Worm (Caenorhabditis elegans) whole organism, L1 larva: ENCODE results near the gene sut-1.

ENCODE experiments used
- C34B4.2 ChIP-seq: sonication (generic microtip); optimal IDR thresholded peaks from 2 replicates; lab custom pipeline; 2017; ENCODE audit warnings: mild to moderate bottlenecking, missing genetic modification characterization, missing compliant biosample characterization
- blmp-1 ChIP-seq: fragments of 150-350 bp; optimal IDR thresholded peaks from 2 replicates; lab custom pipeline; 2014; ENCODE audit warnings: missing biosample characterization, missing genetic modification characterization
- ceh-8 ChIP-seq: fragments of 200-800 bp; sonication (Bioruptor generic); optimal IDR thresholded peaks from 2 replicates; lab custom pipeline; 2018; ENCODE audit warnings: mild to moderate bottlenecking, missing genetic modification characterization, moderate library complexity, missing compliant biosample characterization
- ceh-82 ChIP-seq, 3 experiments: fragments of 150-350 bp in 1 of 3; sonication (generic microtip) in 2 of 3; optimal IDR thresholded peaks; 2 replicates each; lab custom pipeline; 2014 to 2017; ENCODE audit warnings: missing biosample characterization in 3 of 3, missing genetic modification characterization in 3 of 3
- efl-1 ChIP-seq, 4 experiments: fragments of 150-350 bp; optimal IDR thresholded peaks in 3 of 4; peaks in 1 of 4; 1 replicate in 1 of 4; 2 replicates in 3 of 4; lab custom pipeline; 2014; ENCODE audit warnings: missing biosample characterization in 2 of 4, missing genetic modification characterization in 2 of 4, missing genetic modification reagents in 2 of 4
- egl-27 ChIP-seq, 2 experiments: fragments of 150-350 bp in 1 of 2; sonication (generic microtip); optimal IDR thresholded peaks; 3 replicates each; lab custom pipeline; 2017 to 2018; ENCODE audit warnings: missing biosample characterization in 2 of 2, missing genetic modification characterization in 2 of 2, missing genetic modification reagents in 2 of 2
- elt-2 ChIP-seq: sonication (generic microtip); optimal IDR thresholded peaks from 2 replicates; lab custom pipeline; 2016; ENCODE audit warnings: missing genetic modification characterization, mild to moderate bottlenecking, inconsistent platforms, missing compliant biosample characterization, missing genetic modification reagents
- elt-3 ChIP-seq, 6 experiments: fragments of 150-350 bp in 1 of 6; sonication (generic microtip); optimal IDR thresholded peaks; 2 replicates each; lab custom pipeline; 2017 to 2018; ENCODE audit warnings: missing biosample characterization in 6 of 6, missing genetic modification characterization in 6 of 6, inconsistent platforms in 1 of 6
- fkh-4 ChIP-seq: sonication (generic microtip); optimal IDR thresholded peaks from 2 replicates; lab custom pipeline; 2016; ENCODE audit warnings: missing compliant biosample characterization, missing genetic modification characterization, borderline replicate concordance
- fkh-8 ChIP-seq: sonication (generic microtip); optimal IDR thresholded peaks from 2 replicates; lab custom pipeline; 2016; ENCODE audit warnings: mild to moderate bottlenecking, missing genetic modification characterization, missing compliant biosample characterization
- hlh-4 ChIP-seq: sonication (generic microtip); optimal IDR thresholded peaks from 2 replicates; lab custom pipeline; 2016; ENCODE audit warnings: mild to moderate bottlenecking, missing genetic modification characterization, missing compliant biosample characterization
- hpl-2 ChIP-seq: fragments of 150-350 bp; optimal IDR thresholded peaks from 2 replicates; lab custom pipeline; 2014; ENCODE audit warnings: missing biosample characterization, missing genetic modification reagents, missing genetic modification characterization
- lin-14 ChIP-seq: fragments of 200-800 bp; sonication (Bioruptor generic); optimal IDR thresholded peaks from 2 replicates; lab custom pipeline; 2018; ENCODE audit warnings: mild to moderate bottlenecking, missing genetic modification characterization, moderate library complexity, missing compliant biosample characterization
- lin-35 ChIP-seq, 2 experiments: fragments of 150-350 bp; optimal IDR thresholded peaks; 2 replicates each; lab custom pipeline; 2014; ENCODE audit warnings: missing biosample characterization in 2 of 2, missing genetic modification characterization in 2 of 2, missing genetic modification reagents in 2 of 2
- lin-39 ChIP-seq: fragments of 150-350 bp; optimal IDR thresholded peaks from 2 replicates; lab custom pipeline; 2014; ENCODE audit warnings: missing biosample characterization, missing genetic modification reagents, missing genetic modification characterization
- lsy-2 ChIP-seq, 2 experiments: fragments of 150-350 bp; optimal IDR thresholded peaks; 2 replicates each; lab custom pipeline; 2014; ENCODE audit warnings: missing biosample characterization in 2 of 2, missing genetic modification characterization in 2 of 2
- mab-9 ChIP-seq: fragments of 200-800 bp; sonication (Bioruptor generic); IDR thresholded peaks from 2 replicates; pipeline ENCODE4 v1.3.6; 2022; ENCODE audit warnings: missing genetic modification reagents, missing genetic modification characterization, missing compliant biosample characterization
- mep-1 ChIP-seq: fragments of 150-350 bp; optimal IDR thresholded peaks from 2 replicates; lab custom pipeline; 2014; ENCODE audit warnings: missing biosample characterization, missing genetic modification characterization
- nhr-19 ChIP-seq: fragments of 200-800 bp; sonication (Bioruptor generic); conservative IDR thresholded peaks from 2 replicates; pipeline ENCODE4 v1.3.6; 2022; ENCODE audit warnings: missing genetic modification characterization, missing compliant biosample characterization
- nhr-20 ChIP-seq: sonication (generic microtip); optimal IDR thresholded peaks from 2 replicates; lab custom pipeline; 2016; ENCODE audit warnings: mild to moderate bottlenecking, missing genetic modification characterization, missing compliant biosample characterization
- nhr-47 ChIP-seq: sonication (generic microtip); optimal IDR thresholded peaks from 2 replicates; lab custom pipeline; 2016; ENCODE audit warnings: mild to moderate bottlenecking, missing genetic modification characterization, moderate library complexity, missing compliant biosample characterization
- nhr-71 ChIP-seq: sonication (generic microtip); optimal IDR thresholded peaks from 2 replicates; lab custom pipeline; 2016; ENCODE audit warnings: mild to moderate bottlenecking, missing genetic modification characterization, moderate library complexity, missing compliant biosample characterization
- nhr-85 ChIP-seq: sonication (generic microtip); peaks from one replicate; lab custom pipeline; 2016; ENCODE audit warnings: missing genetic modification characterization, inconsistent platforms, missing compliant biosample characterization
- nhr-90 ChIP-seq: sonication (generic microtip); optimal IDR thresholded peaks from 2 replicates; lab custom pipeline; 2016; ENCODE audit warnings: mild to moderate bottlenecking, missing genetic modification characterization, missing compliant biosample characterization; ENCODE audit not compliant: poor library complexity
- pax-3 ChIP-seq: fragments of 200-800 bp; sonication (Bioruptor generic); optimal IDR thresholded peaks from 2 replicates; lab custom pipeline; 2018; ENCODE audit warnings: mild to moderate bottlenecking, missing genetic modification characterization, moderate library complexity, missing compliant biosample characterization
- pqm-1 ChIP-seq: sonication (generic microtip); optimal IDR thresholded peaks from 3 replicates; lab custom pipeline; 2017; ENCODE audit warnings: missing biosample characterization, missing genetic modification characterization
- rnt-1 ChIP-seq: sonication (generic microtip); optimal IDR thresholded peaks from 2 replicates; lab custom pipeline; 2016; ENCODE audit warnings: mild to moderate bottlenecking, missing genetic modification characterization, moderate library complexity, missing compliant biosample characterization
- snu-23 ChIP-seq: sonication (generic microtip); optimal IDR thresholded peaks from 2 replicates; lab custom pipeline; 2016; ENCODE audit warnings: missing genetic modification characterization, missing compliant biosample characterization
- sox-4 ChIP-seq: sonication (generic microtip); optimal IDR thresholded peaks from 2 replicates; lab custom pipeline; 2016; ENCODE audit warnings: missing genetic modification characterization, missing compliant biosample characterization
- sup-37 ChIP-seq: fragments of 200-800 bp; sonication (Bioruptor generic); optimal IDR thresholded peaks from 2 replicates; lab custom pipeline; 2018; ENCODE audit warnings: mild to moderate bottlenecking, missing genetic modification characterization, missing compliant biosample characterization
- swsn-7 ChIP-seq: sonication (generic microtip); optimal IDR thresholded peaks from 2 replicates; lab custom pipeline; 2016; ENCODE audit warnings: missing genetic modification characterization, missing compliant biosample characterization
- tlp-1 ChIP-seq: fragments of 150-350 bp; optimal IDR thresholded peaks from 2 replicates; lab custom pipeline; 2014; ENCODE audit warnings: missing biosample characterization, missing genetic modification characterization
- unc-130 ChIP-seq: fragments of 150-350 bp; optimal IDR thresholded peaks from 2 replicates; lab custom pipeline; 2017; ENCODE audit warnings: missing biosample characterization, missing genetic modification characterization, inconsistent platforms
- unc-30 ChIP-seq: sonication (generic microtip); optimal IDR thresholded peaks from 2 replicates; lab custom pipeline; 2017; ENCODE audit warnings: missing biosample characterization, missing genetic modification characterization
- unc-62 ChIP-seq: fragments of 150-350 bp; optimal IDR thresholded peaks from 2 replicates; lab custom pipeline; 2014; ENCODE audit warnings: missing biosample characterization, missing genetic modification reagents, missing genetic modification characterization
- vab-15 ChIP-seq: sonication (generic microtip); optimal IDR thresholded peaks from 2 replicates; lab custom pipeline; 2017; ENCODE audit warnings: missing genotype, mild to moderate bottlenecking, missing genetic modification characterization, missing compliant biosample characterization
- zag-1 ChIP-seq: fragments of 150-350 bp; optimal IDR thresholded peaks from 2 replicates; lab custom pipeline; 2014; ENCODE audit warnings: missing biosample characterization, missing genetic modification characterization

Gene sut-1

ce11 chrII:1141720-1142574, 18.9 kb upstream of the sut-1 start:
- TF ChIP-seq nhr-20 (tag; lab: Kevin White, UChicago) (peak; percentile 39), lin-35 (GFP tag; optimal IDR thresholded peaks at IDR 0.05; lab: Kevin White, UChicago) (peak in 1 of 2 experiments; percentile 14), nhr-90 (tag; lab: Kevin White, UChicago) (peak; percentile 25), zag-1 (tag; lab: Kevin White, UChicago) (no peak), tlp-1 (no peak), lin-14 (GFP tag; lab: Kevin White, UChicago) (peak; percentile 10), snu-23 (GFP tag; lab: Kevin White, UChicago) (peak; percentile 2), mab-9 (GFP tag; lab: Robert Waterston, UW) (no peak), fkh-8 (no peak), lsy-2 (tag; optimal IDR thresholded peaks at IDR 0.05; lab: Kevin White, UChicago) (peak in 1 of 2 experiments; percentile 51), fkh-4 (tag; lab: Kevin White, UChicago) (no peak), efl-1 (optimal IDR thresholded peaks at IDR 0.05; lab: Kevin White, UChicago) (no peak), efl-1 (GFP tag; optimal IDR thresholded peaks at IDR 0.05 in 1 of 2; lab: Kevin White, UChicago) (peak in 1 of 2 experiments; percentile 56), nhr-47 (tag; lab: Kevin White, UChicago) (no peak), unc-30 (no peak), sox-4 (tag; lab: Kevin White, UChicago) (no peak), nhr-71 (peak; percentile 14), hlh-4 (tag; lab: Kevin White, UChicago) (no peak), pax-3 (tag; lab: Kevin White, UChicago) (no peak), blmp-1 (peak; percentile 92), unc-62 (no peak), lin-39 (tag; lab: Kevin White, UChicago) (no peak), sup-37 (GFP tag; lab: Kevin White, UChicago) (no peak), mep-1 (tag; lab: Kevin White, UChicago) (peak; percentile 46), elt-3 (tag; optimal IDR thresholded peaks at IDR 0.05; lab: Kevin White, UChicago) (peak in 1 of 6 experiments; percentile 25), nhr-85 (peak; percentile 67)

DNA sequence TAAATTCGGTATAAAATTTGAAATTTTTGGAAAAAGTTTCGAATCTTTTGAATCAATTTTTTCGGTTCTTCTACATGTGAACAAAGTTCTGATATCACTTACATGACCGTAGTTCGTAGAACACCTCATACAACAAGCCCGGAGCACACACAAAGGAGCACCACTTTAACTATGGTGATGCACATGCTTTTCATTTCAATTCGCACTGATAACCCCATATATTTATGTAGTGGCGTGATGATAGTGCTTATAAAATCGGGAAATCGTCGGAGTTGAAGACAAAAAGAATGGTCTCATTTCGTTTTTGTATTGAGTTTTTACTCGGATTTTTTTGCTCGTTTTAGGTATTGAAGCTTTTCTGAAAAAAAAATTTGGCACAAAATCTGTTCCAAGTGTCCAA, 17.6 kb upstream of the sut-1 start, which contains the start of gene W09B6.4:
Gene W09B6.4 (minus strand): TSS at position 151 of the 400 bp plus-strand sequence.
- TF ChIP-seq nhr-19 (GFP tag; lab: Robert Waterston, UW), result no peak
- peak; percentile 31 for TF ChIP-seq elt-2 (tag; lab: Kevin White, UChicago)
- TF ChIP-seq pqm-1 (tag; lab: Kevin White, UChicago), result peak; percentile 7

DNA sequence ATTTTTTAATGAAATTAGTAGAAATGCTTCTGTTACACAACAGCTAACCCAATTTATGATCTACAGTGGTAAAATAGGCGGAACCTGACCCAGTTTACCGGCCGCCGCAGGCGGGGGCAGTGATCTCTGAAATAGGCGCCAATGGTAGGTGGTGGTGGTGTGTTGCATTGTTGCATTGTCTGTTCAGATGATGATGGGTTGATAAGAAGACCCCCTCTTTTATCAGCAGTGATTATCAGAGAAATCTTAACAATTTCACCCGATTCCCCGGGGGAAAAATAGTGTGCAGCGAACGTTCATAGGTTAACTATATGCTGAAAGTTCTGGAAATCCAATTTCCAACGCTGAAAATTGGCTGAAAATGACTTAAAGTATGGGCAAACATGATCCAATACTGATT, 15.6 kb upstream of the sut-1 start:
- TF ChIP-seq vab-15 (tag; lab: Kevin White, UChicago), result no peak
- no peak for TF ChIP-seq nhr-71
- TF ChIP-seq efl-1 (optimal IDR thresholded peaks at IDR 0.05; lab: Kevin White, UChicago), result no peak
- peak in 1 of 2 experiments; percentile 46 for TF ChIP-seq efl-1 (GFP tag; optimal IDR thresholded peaks at IDR 0.05 in 1 of 2; lab: Kevin White, UChicago)
- no peak for TF ChIP-seq unc-130 (tag; lab: Kevin White, UChicago)
- no peak for TF ChIP-seq ceh-8 (GFP tag; lab: Kevin White, UChicago)
- TF ChIP-seq ceh-82 (tag; optimal IDR thresholded peaks at IDR 0.05; lab: Kevin White, UChicago), result no peak
- no peak for TF ChIP-seq nhr-90 (tag; lab: Kevin White, UChicago)
- TF ChIP-seq elt-2 (tag; lab: Kevin White, UChicago), result peak; percentile 57
- no peak for TF ChIP-seq hpl-2
- no peak for TF ChIP-seq swsn-7 (tag; lab: Kevin White, UChicago)
- no peak for TF ChIP-seq C34B4.2 (tag; lab: Kevin White, UChicago)
- TF ChIP-seq rnt-1, result no peak
- TF ChIP-seq lin-35 (GFP tag; optimal IDR thresholded peaks at IDR 0.05; lab: Kevin White, UChicago), result peak in 1 of 2 experiments; percentile 3
- no peak for TF ChIP-seq egl-27 (tag; optimal IDR thresholded peaks at IDR 0.05; lab: Kevin White, UChicago)
